Fruit fly (Drosophila melanogaster) whole organism, wandering third instar larva: ENCODE results near the gene SA2.

Experiments used
- CrebA ChIP-seq: fragments of 200-800 bp; sonication (Bioruptor generic); optimal IDR thresholded peaks from 2 replicates; lab custom pipeline; 2016; ENCODE audit warnings: missing biosample characterization, mild to moderate bottlenecking, missing genetic modification characterization, borderline replicate concordance
- Myc ChIP-seq: fragments of >200 bp; optimal IDR thresholded peaks from 2 replicates; lab custom pipeline; 2017
- foxo ChIP-seq, 2 experiments: fragments of 200-800 bp; sonication (Bioruptor generic); optimal IDR thresholded peaks; 2 replicates in 1 of 2; 3 replicates in 1 of 2; lab custom pipeline; 2016 to 2017; ENCODE audit warnings: missing biosample characterization in 2 of 2, missing genetic modification characterization in 2 of 2
- psq ChIP-seq: fragments of 200-800 bp; sonication (Bioruptor generic); optimal IDR thresholded peaks from 3 replicates; lab custom pipeline; 2017; ENCODE audit warnings: missing biosample characterization, mild to moderate bottlenecking, missing genetic modification characterization, moderate library complexity
- rgr ChIP-seq: fragments of 200-800 bp; sonication (Bioruptor generic); optimal IDR thresholded peaks from 3 replicates; lab custom pipeline; 2016; ENCODE audit warnings: missing biosample characterization, mild to moderate bottlenecking, missing genetic modification characterization
- sv ChIP-seq: fragments of 200-800 bp; sonication (Bioruptor generic); optimal IDR thresholded peaks from 3 replicates; lab custom pipeline; 2016; ENCODE audit warnings: missing biosample characterization, missing genetic modification characterization

dm6 chr3L:1484747-1485146 lies 47.1 kb upstream of the SA2 start:
- TF ChIP-seq sv (GFP tag; lab: Kevin White, UChicago) (no peak), CrebA (no peak), foxo (GFP tag; optimal IDR thresholded peaks at IDR 0.05; lab: Kevin White, UChicago) (peak in 1 of 2 experiments; percentile 3), Myc (no peak), rgr (GFP tag; lab: Kevin White, UChicago) (no peak), psq (GFP tag; lab: Kevin White, UChicago) (no peak)
